Worm (Caenorhabditis elegans): ENCODE measurements around the gene slfl-5.

slfl-5 gene

ce11 chrV:12271495-12271894 is 26.7 kb upstream of the slfl-5 start, which contains the start of the genes tsfm-1 and capg-2:
TSS of gene tsfm-1 (minus strand) at chrV:12271551.
TSS of gene capg-2 (plus strand) at chrV:12271873.
- peak in 1 of 2 experiments; percentile 22 for TF ChIP-seq lsy-2 (tag; optimal IDR thresholded peaks at IDR 0.05)
- no peak for TF ChIP-seq sma-9 (GFP tag; optimal IDR thresholded peaks at IDR 0.05)
- no peak for TF ChIP-seq sma-9 (tag; optimal IDR thresholded peaks at IDR 0.05)
- TF ChIP-seq C34F6.9 (tag; optimal IDR thresholded peaks at IDR 0.05): peak; percentile 25

DNA sequence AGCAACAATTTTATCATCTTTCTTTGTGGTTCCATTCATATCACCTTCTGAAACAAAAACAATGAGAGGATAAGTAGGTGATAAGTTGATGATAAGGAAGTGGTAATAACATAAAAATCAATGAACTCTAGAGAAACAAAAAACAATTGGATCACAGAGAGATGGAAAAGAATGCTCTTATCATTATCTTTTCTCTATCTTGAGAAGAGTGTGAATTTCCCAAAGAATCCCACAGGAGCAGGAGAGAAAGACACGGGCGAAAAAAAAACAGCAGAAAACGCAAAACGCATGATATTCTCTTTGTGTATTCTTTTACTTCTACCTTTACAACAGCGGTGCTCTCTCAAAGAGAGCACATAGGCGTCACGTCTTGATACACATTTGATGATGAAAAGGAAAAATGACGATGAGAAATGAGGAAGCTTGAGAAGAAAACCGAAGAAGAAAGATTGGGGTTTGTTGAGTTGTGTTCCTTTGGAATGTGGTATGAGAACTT is 24.5 kb upstream of the slfl-5 start, which contains the start of gene twk-24:
Gene twk-24 (minus strand): TSS at position 51 of the 496 bp plus-strand sequence.
- TF ChIP-seq nhr-129 (tag; optimal IDR thresholded peaks at IDR 0.05) (peak; percentile 45), aly-2 (tag; optimal IDR thresholded peaks at IDR 0.05) (no peak), lin-39 (tag; optimal IDR thresholded peaks at IDR 0.05) (no peak), sma-9 (GFP tag; optimal IDR thresholded peaks at IDR 0.05) (peak; percentile 38), sma-9 (tag; optimal IDR thresholded peaks at IDR 0.05) (no peak), ztf-11 (tag; optimal IDR thresholded peaks at IDR 0.05) (no peak)

ce11 chrV:12263723-12264122 is 18.9 kb upstream of the slfl-5 start, which contains the start of gene ssp-35:
TSS of gene ssp-35 (minus strand) at chrV:12263823.
- TF ChIP-seq R02D3.7 (tag; optimal IDR thresholded peaks at IDR 0.05) (no peak), nhr-77 (tag; optimal IDR thresholded peaks at IDR 0.05) (no peak), nhr-129 (tag; optimal IDR thresholded peaks at IDR 0.05) (no peak), nhr-23 (tag; optimal IDR thresholded peaks at IDR 0.05) (no peak), nhr-12 (tag; optimal IDR thresholded peaks at IDR 0.05) (no peak), fos-1 (tag; optimal IDR thresholded peaks at IDR 0.05) (no peak), lin-13 (GFP tag; optimal IDR thresholded peaks at IDR 0.05) (no peak), mab-5 (tag; optimal IDR thresholded peaks at IDR 0.05) (no peak), snpc-4 (tag; optimal IDR thresholded peaks at IDR 0.05) (no peak), peb-1 (tag; optimal IDR thresholded peaks at IDR 0.05) (no peak), alr-1 (tag; optimal IDR thresholded peaks at IDR 0.05) (no peak), lin-11 (tag; optimal IDR thresholded peaks at IDR 0.05) (no peak)

DNA sequence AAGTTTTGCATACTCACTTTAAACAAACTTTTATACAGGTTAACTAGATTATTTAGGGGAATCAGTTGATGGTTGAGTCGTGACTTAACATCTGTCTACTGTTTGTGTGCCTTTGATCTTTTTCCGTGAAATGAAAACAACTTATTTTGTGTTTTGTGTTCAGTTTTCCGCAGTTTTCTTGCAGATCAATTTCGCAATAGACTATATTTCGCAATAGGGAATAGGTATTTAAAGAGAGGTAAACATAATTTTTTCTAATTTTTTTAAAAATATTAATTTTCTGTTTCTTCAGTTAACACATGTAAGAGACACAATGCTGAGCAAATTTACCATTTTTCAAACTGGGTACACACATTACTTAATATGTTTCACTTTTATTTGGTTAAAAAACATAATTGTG is 16.5 kb upstream of the slfl-5 start, which contains the start of gene tbb-6:
Gene tbb-6 (plus strand): TSS at position 155 of the 400 bp plus-strand sequence.
- no peak for TF ChIP-seq nhr-10 (tag; optimal IDR thresholded peaks at IDR 0.05)
- peak; percentile 34 for TF ChIP-seq C34F6.9 (tag; optimal IDR thresholded peaks at IDR 0.05)

DNA sequence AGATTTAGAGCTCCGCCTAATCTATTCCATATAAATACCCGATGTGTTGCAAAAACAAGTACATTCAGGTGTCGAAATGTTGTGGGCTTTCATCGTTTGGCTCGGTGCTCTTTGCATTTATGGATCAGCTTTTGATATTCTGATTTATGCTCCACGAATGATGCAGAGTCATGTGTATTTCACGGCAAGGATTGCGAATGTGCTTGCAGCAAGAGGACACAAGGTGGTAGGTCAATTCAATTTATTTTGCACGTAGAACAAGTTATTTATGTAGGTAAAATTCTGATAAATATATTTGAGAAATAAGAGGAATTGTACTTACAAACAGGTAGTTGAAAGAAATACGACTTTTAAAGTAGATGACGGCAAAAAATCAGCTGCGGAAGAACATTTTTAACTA is 14.1 kb upstream of the slfl-5 start, which contains the start of gene ugt-56:
Gene ugt-56 (plus strand): TSS at position 61 of the 400 bp plus-strand sequence.
- TF ChIP-seq F13H6.1 (tag; optimal IDR thresholded peaks at IDR 0.05): no peak
- no peak for TF ChIP-seq nhr-129 (tag; optimal IDR thresholded peaks at IDR 0.05)
- no peak for TF ChIP-seq sem-4 (tag; optimal IDR thresholded peaks at IDR 0.05)
- no peak for TF ChIP-seq dmd-4 (tag; optimal IDR thresholded peaks at IDR 0.05)

DNA sequence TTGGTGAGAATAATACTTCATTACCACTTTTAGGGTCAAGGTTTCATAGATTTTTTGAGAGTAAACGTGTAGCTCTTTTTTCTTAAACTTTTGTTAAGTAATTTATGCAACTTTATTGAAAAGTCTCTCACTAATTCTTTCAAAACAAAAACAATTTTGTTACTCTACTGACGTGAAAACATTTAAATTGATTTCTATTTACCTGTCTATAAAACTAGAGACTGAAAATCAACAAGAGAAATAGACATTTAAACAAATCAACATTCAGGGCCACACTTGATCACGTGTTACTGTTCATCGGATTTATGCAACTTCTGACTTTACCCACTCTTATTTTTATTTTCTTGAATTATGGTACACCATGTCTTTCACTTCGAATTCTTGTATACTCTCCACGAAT is 11.6 kb upstream of the slfl-5 start, which contains the start of gene ugt-55:
Gene ugt-55 (plus strand): TSS at position 301 of the 400 bp plus-strand sequence.
- TF ChIP-seq lsy-2 (tag; optimal IDR thresholded peaks at IDR 0.05): no peak
- no peak for TF ChIP-seq ceh-16 (tag; optimal IDR thresholded peaks at IDR 0.05)
- no peak for TF ChIP-seq ceh-82 (tag; optimal IDR thresholded peaks at IDR 0.05)
- no peak for TF ChIP-seq lin-11 (tag; optimal IDR thresholded peaks at IDR 0.05)
- no peak for TF ChIP-seq ztf-11 (tag; optimal IDR thresholded peaks at IDR 0.05)
- TF ChIP-seq dmd-4 (tag; optimal IDR thresholded peaks at IDR 0.05): no peak
- TF ChIP-seq nhr-23 (tag; optimal IDR thresholded peaks at IDR 0.05): no peak
- TF ChIP-seq nhr-25 (tag; optimal IDR thresholded peaks at IDR 0.05): no peak
- TF ChIP-seq nhr-237 (tag; optimal IDR thresholded peaks at IDR 0.05): no peak
- no peak for TF ChIP-seq nhr-77 (tag; optimal IDR thresholded peaks at IDR 0.05)
- TF ChIP-seq nhr-12 (tag; optimal IDR thresholded peaks at IDR 0.05): no peak
- TF ChIP-seq F13H6.1 (tag; optimal IDR thresholded peaks at IDR 0.05): no peak
- no peak for TF ChIP-seq ztf-1 (GFP tag; conservative IDR thresholded peaks at IDR 0.05)
- no peak for TF ChIP-seq blmp-1 (tag; optimal IDR thresholded peaks at IDR 0.05; ENCODE audit: insufficient read depth)
- no peak for TF ChIP-seq nhr-10 (tag; optimal IDR thresholded peaks at IDR 0.05)
- TF ChIP-seq R02D3.7 (tag; optimal IDR thresholded peaks at IDR 0.05): no peak
- TF ChIP-seq aly-2 (tag; optimal IDR thresholded peaks at IDR 0.05): no peak
- no peak for TF ChIP-seq crh-2 (tag; optimal IDR thresholded peaks at IDR 0.05)
- TF ChIP-seq unc-62 (GFP tag; optimal IDR thresholded peaks at IDR 0.05): no peak
- TF ChIP-seq sma-3 (GFP tag; optimal IDR thresholded peaks at IDR 0.05): no peak
